Fruit fly (Drosophila melanogaster) whole organism, wandering third instar larva: ENCODE measurements around the gene sll.

Experiments
- Abd-B ChIP-seq: fragments of >200 bp; optimal IDR thresholded peaks from 2 replicates; lab custom pipeline; 2017; ENCODE audit warnings: missing biosample characterization, missing genetic modification characterization
- CG32264 ChIP-seq: fragments of 200-800 bp; sonication (Bioruptor generic); optimal IDR thresholded peaks from 2 replicates; lab custom pipeline; 2016; ENCODE audit warnings: missing biosample characterization, missing genetic modification characterization
- CG9705 ChIP-seq: fragments of 200-800 bp; sonication (Bioruptor generic); optimal IDR thresholded peaks from 2 replicates; lab custom pipeline; 2018; ENCODE audit warnings: missing biosample characterization, mild to moderate bottlenecking, missing genetic modification characterization
- CrebA ChIP-seq: fragments of 200-800 bp; sonication (Bioruptor generic); optimal IDR thresholded peaks from 2 replicates; lab custom pipeline; 2016; ENCODE audit warnings: missing biosample characterization, mild to moderate bottlenecking, missing genetic modification characterization, borderline replicate concordance
- Dfd ChIP-seq: fragments of >200 bp; optimal IDR thresholded peaks from 2 replicates; lab custom pipeline; 2017; ENCODE audit warnings: missing biosample characterization, missing genetic modification characterization
- Dif ChIP-seq: fragments of 200-275, 200-300 bp; sonication (Bioruptor generic); optimal IDR thresholded peaks from 2 replicates; lab custom pipeline; 2018; ENCODE audit warnings: missing biosample characterization, missing genetic modification characterization; ENCODE audit not compliant: partially characterized antibody
- GATAd ChIP-seq: sonication (Bioruptor generic); optimal IDR thresholded peaks from 2 replicates; lab custom pipeline; 2016; ENCODE audit warnings: missing biosample characterization, missing genetic modification characterization
- HLH106 ChIP-seq: fragments of 200-800 bp; optimal IDR thresholded peaks from 3 replicates; lab custom pipeline; 2019; ENCODE audit warnings: missing biosample characterization, mild to moderate bottlenecking, missing genetic modification characterization, moderate library complexity
- Hnf4 ChIP-seq: fragments of 200-800 bp; sonication (Bioruptor generic); optimal IDR thresholded peaks from 2 replicates; lab custom pipeline; 2016; ENCODE audit warnings: missing biosample characterization, mild to moderate bottlenecking, missing genetic modification characterization
- Hr78 ChIP-seq: fragments of >200 bp; optimal IDR thresholded peaks from 2 replicates; lab custom pipeline; 2017; ENCODE audit warnings: missing biosample characterization, missing genetic modification characterization
- Hr83 ChIP-seq: fragments of 200-300 bp; sonication (Bioruptor generic); optimal IDR thresholded peaks from 2 replicates; lab custom pipeline; 2016; ENCODE audit warnings: missing biosample characterization, mild to moderate bottlenecking, missing genetic modification characterization, moderate library complexity; ENCODE audit not compliant: poor library complexity, severe bottlenecking
- Jra ChIP-seq: sonication (Bioruptor generic); optimal IDR thresholded peaks from 2 replicates; lab custom pipeline; 2016; ENCODE audit warnings: missing biosample characterization, missing genetic modification characterization
- Mio ChIP-seq: sonication (Bioruptor generic); optimal IDR thresholded peaks from 2 replicates; lab custom pipeline; 2016; ENCODE audit warnings: missing biosample characterization, missing genetic modification characterization
- Myc ChIP-seq: fragments of >200 bp; optimal IDR thresholded peaks from 2 replicates; lab custom pipeline; 2017
- N ChIP-seq: fragments of >200 bp; optimal IDR thresholded peaks from 2 replicates; lab custom pipeline; 2018; ENCODE audit warnings: missing biosample characterization, missing external identifiers, missing genetic modification characterization
- OdsH ChIP-seq: fragments of 200-800 bp; sonication (Bioruptor generic); optimal IDR thresholded peaks from 2 replicates; lab custom pipeline; 2016; ENCODE audit warnings: missing biosample characterization, mild to moderate bottlenecking, missing genetic modification characterization
- Rel ChIP-seq, 2 experiments: fragments of 200-800 bp; sonication (Bioruptor generic) in 1 of 2; optimal IDR thresholded peaks; 2 replicates in 1 of 2; 3 replicates in 1 of 2; lab custom pipeline; 2016 to 2019; ENCODE audit warnings: mild to moderate bottlenecking in 2 of 2, missing biosample characterization in 2 of 2, missing genetic modification characterization in 2 of 2, moderate library complexity in 1 of 2
- Sp1 ChIP-seq: fragments of 200-800 bp; sonication (Bioruptor generic); optimal IDR thresholded peaks from 3 replicates; lab custom pipeline; 2019; ENCODE audit warnings: missing biosample characterization, mild to moderate bottlenecking, missing genetic modification characterization, moderate library complexity
- Vsx2 ChIP-seq: fragments of 200-300, 225-300 bp; sonication (Bioruptor generic); optimal IDR thresholded peaks from 2 replicates; lab custom pipeline; 2018; ENCODE audit warnings: missing biosample characterization, missing genetic modification characterization; ENCODE audit not compliant: partially characterized antibody
- br ChIP-seq: fragments of 200-800 bp; sonication (Bioruptor generic); optimal IDR thresholded peaks from 2 replicates; lab custom pipeline; 2016; ENCODE audit warnings: missing biosample characterization, missing genetic modification characterization
- brk ChIP-seq: fragments of 200-800 bp; sonication (Bioruptor generic); optimal IDR thresholded peaks from 2 replicates; lab custom pipeline; 2016; ENCODE audit warnings: missing biosample characterization, mild to moderate bottlenecking, missing genetic modification characterization
- dl ChIP-seq, 2 experiments: fragments of 175-275, 200-275 bp in 1 of 2; fragments of 200-275 bp in 1 of 2; sonication (Bioruptor generic); optimal IDR thresholded peaks; lab custom pipeline; 2018; ENCODE audit warnings: mild to moderate bottlenecking in 2 of 2, missing biosample characterization in 2 of 2, missing genetic modification characterization in 2 of 2, moderate library complexity in 2 of 2; ENCODE audit not compliant: partially characterized antibody in 2 of 2, insufficient read depth in 1 of 2
- dmrt93B ChIP-seq: fragments of 200-800 bp; sonication (Bioruptor generic); optimal IDR thresholded peaks from 2 replicates; lab custom pipeline; 2018; ENCODE audit warnings: missing biosample characterization, mild to moderate bottlenecking, missing genetic modification characterization
- dsf ChIP-seq: sonication (Bioruptor generic); optimal IDR thresholded peaks from 2 replicates; lab custom pipeline; 2016; ENCODE audit warnings: missing biosample characterization, missing genetic modification characterization, borderline replicate concordance
- ey ChIP-seq: fragments of 200-800 bp; sonication (Bioruptor generic); optimal IDR thresholded peaks from 2 replicates; lab custom pipeline; 2016; ENCODE audit warnings: missing biosample characterization, missing genetic modification characterization
- foxo ChIP-seq, 2 experiments: fragments of 200-800 bp; sonication (Bioruptor generic); optimal IDR thresholded peaks; 2 replicates in 1 of 2; 3 replicates in 1 of 2; lab custom pipeline; 2016 to 2017; ENCODE audit warnings: missing biosample characterization in 2 of 2, missing genetic modification characterization in 2 of 2
- fru ChIP-seq: fragments of 200-800 bp; sonication (Bioruptor generic); optimal IDR thresholded peaks from 3 replicates; lab custom pipeline; 2016; ENCODE audit warnings: missing biosample characterization, mild to moderate bottlenecking, missing genetic modification characterization
- h ChIP-seq: fragments of 200-800 bp; sonication (Bioruptor generic); optimal IDR thresholded peaks from 3 replicates; lab custom pipeline; 2016; ENCODE audit warnings: missing biosample characterization, mild to moderate bottlenecking, missing genetic modification characterization
- jim ChIP-seq: fragments of 175-275, 200-325 bp; sonication (Bioruptor generic); optimal IDR thresholded peaks from 2 replicates; lab custom pipeline; 2016; ENCODE audit warnings: missing biosample characterization, mild to moderate bottlenecking, missing genetic modification characterization
- lola ChIP-seq: fragments of >200 bp; optimal IDR thresholded peaks from 2 replicates; lab custom pipeline; 2017; ENCODE audit warnings: missing biosample characterization, missing genetic modification characterization
- pan ChIP-seq: fragments of >200 bp; optimal IDR thresholded peaks from 2 replicates; lab custom pipeline; 2017
- psq ChIP-seq: fragments of 200-800 bp; sonication (Bioruptor generic); optimal IDR thresholded peaks from 3 replicates; lab custom pipeline; 2017; ENCODE audit warnings: missing biosample characterization, mild to moderate bottlenecking, missing genetic modification characterization, moderate library complexity
- rgr ChIP-seq: fragments of 200-800 bp; sonication (Bioruptor generic); optimal IDR thresholded peaks from 3 replicates; lab custom pipeline; 2016; ENCODE audit warnings: missing biosample characterization, mild to moderate bottlenecking, missing genetic modification characterization
- sage ChIP-seq: fragments of 200-800 bp; sonication (Bioruptor generic); optimal IDR thresholded peaks from 2 replicates; lab custom pipeline; 2016; ENCODE audit warnings: missing biosample characterization, mild to moderate bottlenecking, missing genetic modification characterization
- sv ChIP-seq: fragments of 200-800 bp; sonication (Bioruptor generic); optimal IDR thresholded peaks from 3 replicates; lab custom pipeline; 2016; ENCODE audit warnings: missing biosample characterization, missing genetic modification characterization
- tai ChIP-seq: sonication (Bioruptor generic); optimal IDR thresholded peaks from 2 replicates; lab custom pipeline; 2016; ENCODE audit warnings: missing biosample characterization, missing genetic modification characterization
- usp ChIP-seq: fragments of >200 bp; optimal IDR thresholded peaks from 2 replicates; lab custom pipeline; 2017; ENCODE audit warnings: missing biosample characterization, missing genetic modification characterization
- woc ChIP-seq: sonication (Bioruptor generic); optimal IDR thresholded peaks from 2 replicates; lab custom pipeline; 2016; ENCODE audit warnings: missing biosample characterization, mild to moderate bottlenecking, missing genetic modification characterization

sll gene

DNA sequence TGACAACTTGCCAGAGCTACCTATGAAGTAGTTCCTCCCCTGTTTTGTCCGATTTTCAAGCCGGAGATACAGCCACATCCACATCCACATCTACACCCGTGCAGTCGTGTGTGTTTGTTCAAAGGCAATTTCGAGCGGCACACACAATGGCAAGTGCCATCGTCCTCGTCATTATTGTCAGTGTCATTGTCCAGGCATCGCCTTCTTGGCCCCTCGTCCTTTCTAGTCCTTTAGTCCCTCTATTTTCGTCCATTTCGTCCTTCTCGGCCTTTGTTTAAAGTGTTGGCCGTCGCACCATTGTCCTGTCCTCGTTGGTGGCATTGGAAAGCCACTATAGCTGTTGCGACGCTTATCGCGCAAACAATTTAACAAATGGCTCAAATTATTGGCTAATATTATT lies 2.9 kb upstream of the sll start:
- TF ChIP-seq ey (GFP tag; lab: Kevin White, UChicago) (no peak), h (GFP tag; lab: Kevin White, UChicago) (no peak)

DNA sequence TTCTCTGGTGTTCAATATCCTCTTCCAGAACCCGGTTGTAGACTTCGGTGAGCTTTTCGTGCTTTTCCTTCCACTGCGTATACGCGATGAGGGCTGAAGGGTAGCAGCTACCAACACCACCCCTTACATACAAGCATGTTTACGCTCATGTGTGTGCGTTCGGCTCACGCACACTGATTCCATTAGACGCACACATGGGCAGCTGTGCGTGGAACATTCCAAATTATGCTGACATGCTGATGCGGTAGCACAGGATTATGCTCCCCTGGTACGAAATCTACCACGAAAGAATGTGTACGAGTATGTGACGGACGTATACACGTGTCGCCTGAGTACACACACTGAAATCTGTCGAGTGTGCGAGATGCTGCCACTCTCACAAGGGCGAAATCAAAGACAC lies 2.2 kb upstream of the sll start:
- peak; percentile 80 for TF ChIP-seq Vsx2
- TF ChIP-seq dmrt93B (GFP tag; lab: Kevin White, UChicago), result no peak
- no peak for TF ChIP-seq Mio (GFP tag; lab: Kevin White, UChicago)

DNA sequence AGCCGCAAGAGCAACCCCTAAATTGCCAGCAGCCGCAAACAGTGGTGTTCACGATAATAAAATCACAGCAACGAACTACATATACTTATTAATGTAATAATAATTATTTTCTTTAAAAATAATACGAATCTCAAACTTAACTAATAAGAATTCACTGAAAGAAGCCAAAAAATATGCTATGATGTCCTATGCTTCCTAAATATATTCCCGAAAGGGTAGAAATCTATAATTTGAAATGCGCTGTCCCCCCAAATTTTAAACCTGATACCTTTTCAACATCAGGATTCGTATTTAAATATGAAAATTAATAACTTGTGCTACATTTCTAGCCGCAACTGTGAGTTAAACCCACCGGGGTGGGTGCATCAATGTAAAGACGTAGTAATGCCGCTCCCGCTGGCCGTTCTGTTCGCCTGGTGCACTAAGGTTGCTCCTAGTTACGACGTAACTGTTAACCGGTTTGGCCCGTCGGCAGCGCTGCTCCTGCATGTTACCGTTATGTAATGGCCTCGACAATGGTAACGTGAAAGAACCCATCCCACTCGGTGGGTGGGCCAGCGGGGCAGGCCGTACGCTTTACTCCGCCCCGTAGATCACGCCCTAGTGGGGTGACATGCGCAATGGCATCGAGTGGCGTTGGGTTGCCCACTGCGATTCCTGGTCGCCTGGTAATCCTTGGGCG lies 1.6 kb upstream of the sll start:
- TF ChIP-seq HLH106, result peak; percentile 71
- no peak for TF ChIP-seq N (GFP tag; lab: Kevin White, UChicago)
- peak; percentile 57 for TF ChIP-seq psq (GFP tag; lab: Kevin White, UChicago)
- no peak for TF ChIP-seq Abd-B (GFP tag; lab: Kevin White, UChicago)
- peak; percentile 25 for TF ChIP-seq woc
- no peak for TF ChIP-seq GATAd (GFP tag; lab: Kevin White, UChicago)
- TF ChIP-seq usp (GFP tag; lab: Kevin White, UChicago), result no peak
- TF ChIP-seq CrebA (GFP tag; lab: Kevin White, UChicago), result no peak
- peak; percentile 51 for TF ChIP-seq dmrt93B (GFP tag; lab: Kevin White, UChicago)
- no peak for TF ChIP-seq pan (lab: Kevin White, UChicago)
- TF ChIP-seq Hr78 (GFP tag; lab: Kevin White, UChicago), result no peak
- TF ChIP-seq lola (GFP tag; lab: Kevin White, UChicago), result no peak
- no peak for TF ChIP-seq sv (GFP tag; lab: Kevin White, UChicago)
- TF ChIP-seq foxo (GFP tag; optimal IDR thresholded peaks at IDR 0.05; lab: Kevin White, UChicago), result peak in 1 of 2 experiments; percentile 37
- TF ChIP-seq CG9705 (GFP tag; lab: Kevin White, UChicago), result peak; percentile 26
- TF ChIP-seq tai (GFP tag; lab: Kevin White, UChicago), result no peak
- no peak for TF ChIP-seq CG32264 (GFP tag; lab: Kevin White, UChicago)
- no peak for TF ChIP-seq Rel (GFP tag; optimal IDR thresholded peaks at IDR 0.05; lab: Kevin White, UChicago)
- peak; percentile 14 for TF ChIP-seq Rel (tag; optimal IDR thresholded peaks at IDR 0.05; lab: Kevin White, UChicago)
- TF ChIP-seq sage (GFP tag; lab: Kevin White, UChicago), result no peak
- no peak for TF ChIP-seq fru (GFP tag; lab: Kevin White, UChicago)
- no peak for TF ChIP-seq dsf (GFP tag; lab: Kevin White, UChicago)
- TF ChIP-seq Hnf4 (GFP tag; lab: Kevin White, UChicago), result no peak
- TF ChIP-seq Jra (GFP tag; lab: Kevin White, UChicago), result no peak
- TF ChIP-seq Dfd (GFP tag; lab: Kevin White, UChicago), result no peak
- peak; percentile 78 for TF ChIP-seq Sp1 (GFP tag; lab: Kevin White, UChicago)
- TF ChIP-seq OdsH (GFP tag; lab: Kevin White, UChicago), result peak; percentile 22
- peak; percentile 4 for TF ChIP-seq Dif
- TF ChIP-seq dl (GFP tag; optimal IDR thresholded peaks at IDR 0.05; lab: Kevin White, UChicago; ENCODE audit: insufficient read depth in 1 of 2, partially characterized antibody in 2 of 2), result no peak
- TF ChIP-seq jim (GFP tag; lab: Kevin White, UChicago), result no peak
- TF ChIP-seq brk, result no peak
- no peak for TF ChIP-seq br
- TF ChIP-seq rgr (GFP tag; lab: Kevin White, UChicago), result peak; percentile 33
- no peak for TF ChIP-seq Vsx2
- peak; percentile 33 for TF ChIP-seq h (GFP tag; lab: Kevin White, UChicago)
- TF ChIP-seq Hr83 (GFP tag; lab: Kevin White, UChicago), result no peak
- no peak for TF ChIP-seq Myc (lab: Kevin White, UChicago)
- TF ChIP-seq Mio (GFP tag; lab: Kevin White, UChicago), result no peak
- TF ChIP-seq ey (GFP tag; lab: Kevin White, UChicago), result no peak
- TF ChIP-seq, all 38 proteins: peak for 12
